Fruit fly (Drosophila melanogaster): ENCODE results near the gene MEP-1.

The MEP-1 gene

DNA sequence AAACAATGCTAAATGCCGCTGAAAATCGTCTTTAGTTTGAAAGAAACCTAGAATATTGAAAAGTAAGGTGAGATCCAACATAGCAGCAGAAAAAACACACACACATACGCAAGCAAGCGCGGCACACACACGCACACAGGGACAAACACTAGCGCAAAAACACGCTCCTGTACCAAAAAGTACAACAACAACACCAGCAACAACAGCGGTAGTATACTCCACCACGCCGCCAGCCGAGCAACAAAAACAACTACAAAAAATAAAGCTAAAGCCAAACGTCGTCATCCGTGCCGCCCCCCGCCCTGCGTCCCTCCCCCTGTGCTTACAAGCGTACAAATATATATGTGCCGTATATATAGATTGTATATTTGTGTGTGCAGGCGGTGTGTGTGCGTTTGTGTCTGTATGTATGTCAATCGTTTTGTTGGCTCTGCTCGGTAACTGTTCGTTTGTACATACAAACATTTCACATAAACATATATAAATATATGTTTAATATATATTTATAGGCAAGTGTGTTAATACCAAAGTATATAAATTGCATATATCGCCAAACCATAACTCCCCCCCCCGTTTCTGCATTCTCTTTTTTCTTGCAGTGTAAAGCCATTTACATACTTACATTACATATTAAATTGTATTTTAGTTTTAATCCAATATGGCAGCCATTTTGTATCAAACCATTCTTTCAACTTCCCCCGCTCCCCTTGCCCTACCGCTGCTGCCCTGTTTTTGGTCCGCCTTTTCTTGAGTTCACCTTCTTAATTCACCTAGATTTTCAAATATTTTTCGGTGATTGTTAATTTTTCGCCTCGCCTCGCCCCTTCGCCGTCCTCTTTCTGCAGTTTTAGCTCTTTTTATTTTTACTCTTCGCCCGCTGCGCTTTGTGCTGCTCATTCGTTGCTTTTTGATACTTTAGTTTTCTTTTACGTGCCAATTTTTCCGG lies 4.8 kb downstream of the MEP-1 start:
- peak; percentile 78 for TF ChIP-seq CG6163 (GFP tag; IDR thresholded peaks at IDR 0.05)
- TF ChIP-seq CG3032 (tag; optimal IDR thresholded peaks at IDR 0.05), result peak; percentile 47
- TF ChIP-seq Hr38 (GFP tag; optimal IDR thresholded peaks at IDR 0.05), result no peak
- peak; percentile 52 for TF ChIP-seq Lpt (GFP tag; optimal IDR thresholded peaks at IDR 0.05)
- peak; percentile 46 for TF ChIP-seq topi (GFP tag; optimal IDR thresholded peaks at IDR 0.05)
- TF ChIP-seq vri (GFP tag; optimal IDR thresholded peaks at IDR 0.05), result peak; percentile 12
- TF ChIP-seq Smox (GFP tag; optimal IDR thresholded peaks at IDR 0.05), result no peak
- TF ChIP-seq CG1621 (tag; optimal IDR thresholded peaks at IDR 0.05), result no peak
- TF ChIP-seq lz (GFP tag; optimal IDR thresholded peaks at IDR 0.05), result no peak
- TF ChIP-seq Ets21C (GFP tag; optimal IDR thresholded peaks at IDR 0.05), result no peak
- peak; percentile 39 for TF ChIP-seq acj6 (GFP tag; optimal IDR thresholded peaks at IDR 0.05)
- peak; percentile 1 for TF ChIP-seq dac (GFP tag; optimal IDR thresholded peaks at IDR 0.05)
- TF ChIP-seq Sox14 (GFP tag; optimal IDR thresholded peaks at IDR 0.05), result no peak
- peak; percentile 30 for TF ChIP-seq CG8319 (GFP tag; optimal IDR thresholded peaks at IDR 0.05)
- TF ChIP-seq Eip78C (GFP tag), result peak; percentile 82
- no peak for TF ChIP-seq Eip93F (GFP tag; optimal IDR thresholded peaks at IDR 0.05)
- TF ChIP-seq CG11762 (GFP tag; optimal IDR thresholded peaks at IDR 0.05; ENCODE audit: insufficient read depth), result peak; percentile 9
- peak; percentile 41 for TF ChIP-seq pdm3 (GFP tag; optimal IDR thresholded peaks at IDR 0.05)
- peak; percentile 16 for TF ChIP-seq CG11902 (GFP tag; optimal IDR thresholded peaks at IDR 0.05)
- TF ChIP-seq Hr39 (GFP tag; optimal IDR thresholded peaks at IDR 0.05), result peak; percentile 11
- peak; percentile 40 for TF ChIP-seq Met (GFP tag; optimal IDR thresholded peaks at IDR 0.05)
- TF ChIP-seq OdsH (GFP tag; optimal IDR thresholded peaks at IDR 0.05), result peak; percentile 70
- TF ChIP-seq CG11294 (GFP tag; IDR thresholded peaks at IDR 0.05), result peak; percentile 46; the same call in 1 of the 2 replicates
- TF ChIP-seq CG7368 (GFP tag; optimal IDR thresholded peaks at IDR 0.05), result peak; percentile 21
- TF ChIP-seq CG6854 (GFP tag; optimal IDR thresholded peaks at IDR 0.05), result no peak
- TF ChIP-seq CG10631 (GFP tag; optimal IDR thresholded peaks at IDR 0.05), result no peak
- TF ChIP-seq Hr4 (GFP tag; optimal IDR thresholded peaks at IDR 0.05), result peak; percentile 38
- no peak for TF ChIP-seq cyc (GFP tag; optimal IDR thresholded peaks at IDR 0.05)
- TF ChIP-seq CG9139 (GFP tag; optimal IDR thresholded peaks at IDR 0.05), result peak; percentile 38
- TF ChIP-seq esn (GFP tag; optimal IDR thresholded peaks at IDR 0.05), result peak; percentile 28
- TF ChIP-seq CG10669 (GFP tag; optimal IDR thresholded peaks at IDR 0.05), result no peak
- peak; percentile 67 for TF ChIP-seq CG34406 (GFP tag; optimal IDR thresholded peaks at IDR 0.05)
- peak in 1 of 2 experiments; percentile 36 for TF ChIP-seq ss (GFP tag; optimal IDR thresholded peaks at IDR 0.05)
- TF ChIP-seq svp (GFP tag), result peak; percentile 59
- TF ChIP-seq salr (GFP tag; optimal IDR thresholded peaks at IDR 0.05), result no peak
- TF ChIP-seq CG31627 (GFP tag; optimal IDR thresholded peaks at IDR 0.05), result peak; percentile 12
- TF ChIP-seq CG6808 (GFP tag; optimal IDR thresholded peaks at IDR 0.05), result no peak
- peak; percentile 37 for TF ChIP-seq net (GFP tag; optimal IDR thresholded peaks at IDR 0.05)
- TF ChIP-seq CG4318 (GFP tag; optimal IDR thresholded peaks at IDR 0.05), result no peak
- no peak for TF ChIP-seq CG16779 (tag; optimal IDR thresholded peaks at IDR 0.05)
- peak; percentile 9 for TF ChIP-seq Sox15 (GFP tag; optimal IDR thresholded peaks at IDR 0.05)
- peak; percentile 2 for TF ChIP-seq CG6792 (GFP tag; optimal IDR thresholded peaks at IDR 0.05)
- TF ChIP-seq spab (GFP tag; optimal IDR thresholded peaks at IDR 0.05), result peak; percentile 49
- no peak for TF ChIP-seq fd59A (GFP tag; optimal IDR thresholded peaks at IDR 0.05)
- TF ChIP-seq Ets96B (tag; optimal IDR thresholded peaks at IDR 0.05), result peak; percentile 61
- peak; percentile 18 for TF ChIP-seq Sox102F (GFP tag; optimal IDR thresholded peaks at IDR 0.05)
- TF ChIP-seq fkh (GFP tag; optimal IDR thresholded peaks at IDR 0.05), result no peak
- TF ChIP-seq Eip75B (GFP tag; optimal IDR thresholded peaks at IDR 0.05), result no peak
- peak; percentile 27; the same call in 1 of the 2 replicates for TF ChIP-seq Gug (GFP tag; IDR thresholded peaks at IDR 0.05)
- peak; percentile 15 for TF ChIP-seq dsx (GFP tag; optimal IDR thresholded peaks at IDR 0.05; ENCODE audit: poor library complexity, severe bottlenecking)
